Fruit fly (Drosophila melanogaster) whole organism, embryonic: ENCODE measurements around the gene Pop5.
A peak's percentile ranks its signal among the peaks of the same experiment; 100 is the strongest.

Source experiments
- ATbp ChIP-seq: fragments of 200-800 bp; sonication (Bioruptor generic); optimal IDR thresholded peaks from 2 replicates; lab custom pipeline; 2017; ENCODE audit warnings: missing biosample characterization, mild to moderate bottlenecking, missing genetic modification characterization, missing genetic modification reagents
- Aef1 ChIP-seq: fragments of 200-800 bp; sonication (Bioruptor generic); IDR thresholded peaks from 3 replicates; pipeline ENCODE4 v1.3.6; 2022; ENCODE audit warnings: missing biosample characterization, missing genetic modification characterization
- CG10366 ChIP-seq: fragments of 200-800 bp; sonication (Bioruptor generic); IDR thresholded peaks from 2 replicates; pipeline ENCODE4 v1.3.6; 2022; ENCODE audit warnings: missing biosample characterization, missing genetic modification characterization
- CG10462 ChIP-seq: fragments of 200-800 bp; sonication (Bioruptor generic); optimal IDR thresholded peaks from 2 replicates; lab custom pipeline; 2016; ENCODE audit warnings: missing biosample characterization, missing genetic modification characterization
- CG11085 ChIP-seq: fragments of 200-800 bp; sonication (Bioruptor generic); IDR thresholded peaks from 2 replicates; pipeline ENCODE4 v1.3.6; 2022; ENCODE audit warnings: missing biosample characterization, missing genetic modification characterization
- CG14050 ChIP-seq: fragments of 200-800 bp; sonication (Bioruptor generic); IDR thresholded peaks from 3 replicates; pipeline ENCODE4 v1.3.6; 2022; ENCODE audit warnings: missing biosample characterization, missing genetic modification characterization
- CG15601 ChIP-seq: fragments of 200-800 bp; sonication (Bioruptor generic); optimal IDR thresholded peaks from 3 replicates; lab custom pipeline; 2019; ENCODE audit warnings: missing biosample characterization, mild to moderate bottlenecking, missing genetic modification characterization, moderate library complexity
- CG17359 ChIP-seq: fragments of 200-800 bp; sonication (Bioruptor generic); optimal IDR thresholded peaks from 3 replicates; lab custom pipeline; 2018; ENCODE audit warnings: missing biosample characterization, mild to moderate bottlenecking, missing genetic modification characterization, moderate library complexity
- CG17361 ChIP-seq: fragments of 200-800 bp; sonication (Bioruptor generic); IDR thresholded peaks from 3 replicates; pipeline ENCODE4 v1.3.6; 2022; ENCODE audit warnings: missing biosample characterization, missing genetic modification characterization
- CG17829 ChIP-seq: fragments of 200-800 bp; optimal IDR thresholded peaks from 2 replicates; lab custom pipeline; 2019; ENCODE audit warnings: missing biosample characterization, mild to moderate bottlenecking, missing genetic modification characterization, moderate library complexity
- CG2120 ChIP-seq: fragments of 200-800 bp; sonication (Bioruptor generic); optimal IDR thresholded peaks from 3 replicates; lab custom pipeline; 2016; ENCODE audit warnings: missing biosample characterization, missing genetic modification characterization
- CG31365 ChIP-seq: fragments of 200-800 bp; sonication (Bioruptor generic); optimal IDR thresholded peaks from 2 replicates; lab custom pipeline; 2018; ENCODE audit warnings: missing biosample characterization, mild to moderate bottlenecking, missing genetic modification characterization
- CG4707 ChIP-seq: fragments of 200-800 bp; sonication (Bioruptor generic); optimal IDR thresholded peaks from 2 replicates; lab custom pipeline; 2018; ENCODE audit warnings: missing biosample characterization, mild to moderate bottlenecking, missing genetic modification characterization, moderate library complexity
- CG6175 ChIP-seq: fragments of 200-800 bp; sonication (Bioruptor generic); IDR thresholded peaks from 3 replicates; pipeline ENCODE4 v1.3.6; 2022; ENCODE audit warnings: missing biosample characterization, missing genetic modification characterization
- CG6683 ChIP-seq: fragments of 200-800 bp; sonication (Bioruptor generic); optimal IDR thresholded peaks from 2 replicates; lab custom pipeline; 2017; ENCODE audit warnings: missing biosample characterization, mild to moderate bottlenecking, missing genetic modification characterization, missing genetic modification reagents
- CG6765 ChIP-seq: fragments of 200-800 bp; sonication (Bioruptor generic); optimal IDR thresholded peaks from 3 replicates; lab custom pipeline; 2017; ENCODE audit warnings: missing biosample characterization, mild to moderate bottlenecking, missing genetic modification characterization
- CG6791 ChIP-seq: fragments of 200-800 bp; sonication (Bioruptor generic); IDR thresholded peaks from 3 replicates; pipeline ENCODE4 v1.3.6; 2022; ENCODE audit warnings: missing biosample characterization, missing genetic modification characterization; ENCODE audit not compliant: partially characterized antibody
- CG7271 ChIP-seq: fragments of 200-800 bp; sonication (Bioruptor generic); optimal IDR thresholded peaks from 2 replicates; lab custom pipeline; 2018; ENCODE audit warnings: missing biosample characterization, mild to moderate bottlenecking, missing genetic modification characterization, moderate library complexity
- CG7928 ChIP-seq: fragments of 200-800 bp; sonication (Bioruptor generic); optimal IDR thresholded peaks from 2 replicates; lab custom pipeline; 2017; ENCODE audit warnings: missing biosample characterization, mild to moderate bottlenecking, missing genetic modification characterization
- CG7963 ChIP-seq: fragments of 200-800 bp; sonication (Bioruptor generic); IDR thresholded peaks from 3 replicates; pipeline ENCODE4 v1.3.6; 2022; ENCODE audit warnings: missing biosample characterization, missing genetic modification characterization; ENCODE audit not compliant: partially characterized antibody
- CG8388 ChIP-seq: fragments of 200-800 bp; sonication (Bioruptor generic); optimal IDR thresholded peaks from 2 replicates; lab custom pipeline; 2019; ENCODE audit warnings: missing biosample characterization, mild to moderate bottlenecking, missing genetic modification characterization, moderate library complexity
- CG9437 ChIP-seq: fragments of 200-800 bp; sonication (Bioruptor generic); optimal IDR thresholded peaks from 2 replicates; lab custom pipeline; 2018; ENCODE audit warnings: missing biosample characterization, mild to moderate bottlenecking, missing genetic modification characterization
- CoRest ChIP-seq: fragments of 200-800 bp; sonication (Bioruptor generic); optimal IDR thresholded peaks from 3 replicates; lab custom pipeline; 2018; ENCODE audit warnings: missing biosample characterization, mild to moderate bottlenecking, missing genetic modification characterization, moderate library complexity
- Dad ChIP-seq: fragments of 200-800 bp; sonication (Bioruptor generic); optimal IDR thresholded peaks from 3 replicates; lab custom pipeline; 2016; ENCODE audit warnings: missing biosample characterization, missing genetic modification characterization
- Dek ChIP-seq: fragments of 200-800 bp; sonication (Bioruptor generic); optimal IDR thresholded peaks from 3 replicates; lab custom pipeline; 2019; ENCODE audit warnings: missing biosample characterization, mild to moderate bottlenecking, missing genetic modification characterization, moderate library complexity
- Elba2 ChIP-seq: fragments of 200-800 bp; sonication (Bioruptor generic); optimal IDR thresholded peaks from 3 replicates; lab custom pipeline; 2016; ENCODE audit warnings: missing biosample characterization, missing genetic modification characterization
- HLH4C ChIP-seq: fragments of 200-800 bp; sonication (Bioruptor generic); IDR thresholded peaks from 3 replicates; pipeline ENCODE4 v1.3.6; 2022; ENCODE audit warnings: missing biosample characterization, missing genetic modification characterization; ENCODE audit not compliant: partially characterized antibody
- Jarid2 ChIP-seq: fragments of 200-800 bp; sonication (Bioruptor generic); optimal IDR thresholded peaks from 3 replicates; lab custom pipeline; 2017; ENCODE audit warnings: mild to moderate bottlenecking, missing biosample characterization, missing genetic modification reagents, missing genetic modification characterization
- Lim3 ChIP-seq: fragments of 200-800 bp; sonication (Bioruptor generic); IDR thresholded peaks from 2 replicates; pipeline ENCODE4 v1.3.6; 2022; ENCODE audit warnings: missing biosample characterization, missing genetic modification characterization
- Mad ChIP-seq: fragments of 200-800 bp; sonication (Bioruptor generic); optimal IDR thresholded peaks from 2 replicates; lab custom pipeline; 2016; ENCODE audit warnings: missing biosample characterization, missing genetic modification characterization
- Mes4 ChIP-seq: fragments of 200-800 bp; sonication (Bioruptor generic); optimal IDR thresholded peaks from 2 replicates; lab custom pipeline; 2016; ENCODE audit warnings: missing biosample characterization, missing genetic modification characterization
- NK7.1 ChIP-seq: fragments of 200-800 bp; sonication (Bioruptor generic); optimal IDR thresholded peaks from 3 replicates; lab custom pipeline; 2016; ENCODE audit warnings: missing biosample characterization, missing genetic modification characterization
- NfI ChIP-seq: fragments of 200-800 bp; sonication (Bioruptor generic); optimal IDR thresholded peaks from 3 replicates; lab custom pipeline; 2018; ENCODE audit warnings: missing biosample characterization, mild to moderate bottlenecking, missing genetic modification characterization, moderate library complexity
- Scr ChIP-seq: fragments of 200-800 bp; sonication (Bioruptor generic); IDR thresholded peaks from 2 replicates; pipeline ENCODE4 v1.3.6; 2022; ENCODE audit warnings: missing biosample characterization, missing genetic modification characterization; ENCODE audit not compliant: partially characterized antibody
- chn ChIP-seq: fragments of 200-800 bp; sonication (Bioruptor generic); optimal IDR thresholded peaks from 2 replicates; lab custom pipeline; 2016; ENCODE audit warnings: missing biosample characterization, missing genetic modification characterization
- crp ChIP-seq, 2 experiments: fragments of 200-800 bp; sonication (Bioruptor generic); optimal IDR thresholded peaks; 2 replicates in 1 of 2; 3 replicates in 1 of 2; lab custom pipeline; 2017; ENCODE audit warnings: missing biosample characterization in 2 of 2, missing genetic modification characterization in 2 of 2, mild to moderate bottlenecking in 1 of 2, moderate library complexity in 1 of 2
- dimm ChIP-seq: fragments of 200-800 bp; sonication (Bioruptor generic); IDR thresholded peaks from 2 replicates; pipeline ENCODE4 v1.3.6; 2022; ENCODE audit warnings: missing biosample characterization, missing genetic modification characterization
- dmrt11E ChIP-seq: fragments of 200-800 bp; sonication (Bioruptor generic); optimal IDR thresholded peaks from 3 replicates; lab custom pipeline; 2018; ENCODE audit warnings: missing biosample characterization, mild to moderate bottlenecking, missing genetic modification characterization, moderate library complexity
- h ChIP-seq: fragments of >200 bp; optimal IDR thresholded peaks from 2 replicates; lab custom pipeline; 2017
- hkb ChIP-seq, 2 experiments: fragments of 200-800 bp in 1 of 2; fragments of >200 bp in 1 of 2; sonication (Bioruptor generic) in 1 of 2; IDR thresholded peaks in 1 of 2; optimal IDR thresholded peaks in 1 of 2; 2 replicates each; pipeline versions ENCODE4 v1.3.6 to Lab custom; 2017 to 2022; ENCODE audit warnings: missing biosample characterization in 1 of 2, missing genetic modification characterization in 1 of 2
- insv ChIP-seq, 2 experiments: fragments of 200-800 bp; sonication (Bioruptor generic); optimal IDR thresholded peaks; 3 replicates each; lab custom pipeline; 2016 to 2018; ENCODE audit warnings: missing biosample characterization in 2 of 2, missing genetic modification characterization in 2 of 2
- p53 ChIP-seq: fragments of 200-800 bp; sonication (Bioruptor generic); optimal IDR thresholded peaks from 2 replicates; lab custom pipeline; 2016; ENCODE audit warnings: missing biosample characterization, missing genetic modification characterization
- pan ChIP-seq, 4 experiments: fragments of >200 bp in 3 of 4; fragments of 200-800 bp in 1 of 4; sonication (Bioruptor generic) in 1 of 4; optimal IDR thresholded peaks in 3 of 4; IDR thresholded peaks in 1 of 4; 2 replicates each; pipeline versions ENCODE4 v1.3.6 to Lab custom; 2017 to 2022; ENCODE audit warnings: missing biosample characterization in 2 of 4, missing genetic modification characterization in 2 of 4, mixed read lengths in 1 of 4
- repo ChIP-seq: fragments of 200-800 bp; sonication (Bioruptor generic); optimal IDR thresholded peaks from 2 replicates; lab custom pipeline; 2016; ENCODE audit warnings: missing biosample characterization, missing genetic modification characterization
- sc ChIP-seq, 3 experiments: fragments of >200 bp in 2 of 3; fragments of 200-800 bp in 1 of 3; sonication (Bioruptor generic) in 1 of 3; optimal IDR thresholded peaks; 2 replicates in 2 of 3; 3 replicates in 1 of 3; lab custom pipeline; 2017; ENCODE audit warnings: mild to moderate bottlenecking in 1 of 3, missing biosample characterization in 1 of 3, missing genetic modification characterization in 1 of 3, missing genetic modification reagents in 1 of 3
- slbo ChIP-seq: fragments of 200-800 bp; sonication (Bioruptor generic); IDR thresholded peaks from 2 replicates; pipeline ENCODE4 v1.3.6; 2022; ENCODE audit warnings: missing biosample characterization, missing genetic modification characterization
- trh ChIP-seq: fragments of 200-800 bp; sonication (Bioruptor generic); optimal IDR thresholded peaks from 2 replicates; lab custom pipeline; 2016; ENCODE audit warnings: missing biosample characterization, missing genetic modification characterization
- z ChIP-seq: fragments of 200-800 bp; sonication (Bioruptor generic); IDR thresholded peaks from 3 replicates; pipeline ENCODE4 v1.3.6; 2022; ENCODE audit warnings: missing biosample characterization, missing genetic modification characterization

The Pop5 gene

dm6 chr3L:17004218-17004759 is 40.5 kb downstream of the Pop5 start (continued):
- TF ChIP-seq slbo (GFP tag; lab: Robert Waterston, UW), result peak; percentile 91
- peak; percentile 88 for TF ChIP-seq CG17361
- TF ChIP-seq CG2120, result peak; percentile 93
- TF ChIP-seq HLH4C, result no peak
- TF ChIP-seq Dek (tag; lab: Kevin White, UChicago), result peak; percentile 88
- TF ChIP-seq CG8388 (GFP tag; lab: Kevin White, UChicago), result peak; percentile 83
- peak; percentile 33 for TF ChIP-seq Elba2
- TF ChIP-seq repo (GFP tag; lab: Kevin White, UChicago), result peak; percentile 89
- TF ChIP-seq h, result no peak
- peak; percentile 64; the same call in 1 of the 3 replicates for TF ChIP-seq CG6175 (GFP tag; lab: Robert Waterston, UW)
- no peak for TF ChIP-seq Scr (GFP tag; lab: Robert Waterston, UW)
- TF ChIP-seq CG31365 (tag; lab: Kevin White, UChicago), result no peak
- peak in 1 of 2 experiments; percentile 22 for TF ChIP-seq crp (GFP tag; optimal IDR thresholded peaks at IDR 0.05; lab: Kevin White, UChicago)
- TF ChIP-seq Aef1, result peak; percentile 86
- TF ChIP-seq Dad (GFP tag; lab: Kevin White, UChicago), result peak; percentile 84
- TF ChIP-seq CG4707 (GFP tag; lab: Kevin White, UChicago), result peak; percentile 42
- TF ChIP-seq hkb (optimal IDR thresholded peaks at IDR 0.05; lab: Kevin White, UChicago), result no peak
- TF ChIP-seq hkb (GFP tag; IDR thresholded peaks at IDR 0.05; lab: Robert Waterston, UW), result peak; percentile 89
- TF ChIP-seq Jarid2 (GFP tag; lab: Kevin White, UChicago), result peak; percentile 67
- TF ChIP-seq CG10366 (GFP tag; lab: Robert Waterston, UW), result peak; percentile 83
- peak; percentile 61 for TF ChIP-seq CG11085 (GFP tag; lab: Robert Waterston, UW)
- TF ChIP-seq pan (optimal IDR thresholded peaks at IDR 0.05; lab: Kevin White, UChicago), result no peak
- peak in 1 of 2 experiments; percentile 89 for TF ChIP-seq pan (GFP tag; optimal IDR thresholded peaks at IDR 0.05 in 1 of 2, IDR thresholded peaks at IDR 0.05 in 1 of 2)
- TF ChIP-seq ATbp (GFP tag; lab: Kevin White, UChicago), result peak; percentile 70
- TF ChIP-seq CoRest (tag; lab: Kevin White, UChicago), result peak; percentile 94
- peak; percentile 85 for TF ChIP-seq CG17829 (tag; lab: Kevin White, UChicago)
- TF ChIP-seq chn (GFP tag; lab: Kevin White, UChicago), result peak; percentile 87
- peak; percentile 29 for TF ChIP-seq CG7928 (GFP tag; lab: Kevin White, UChicago)
- TF ChIP-seq CG14050, result peak; percentile 76
- TF ChIP-seq CG6791 (GFP tag; lab: Robert Waterston, UW), result no peak
- TF ChIP-seq CG9437, result peak; percentile 83
- peak; percentile 54 for TF ChIP-seq CG15601 (tag; lab: Kevin White, UChicago)
- peak; percentile 82 for TF ChIP-seq NK7.1
- peak; percentile 83 for TF ChIP-seq NfI (GFP tag; lab: Kevin White, UChicago)
- TF ChIP-seq CG10462, result peak; percentile 48
- TF ChIP-seq insv (GFP tag; optimal IDR thresholded peaks at IDR 0.05; lab: Kevin White, UChicago), result peak in 1 of 2 experiments; percentile 21
- TF ChIP-seq p53 (GFP tag; lab: Kevin White, UChicago), result peak; percentile 83
- TF ChIP-seq CG7963 (GFP tag; lab: Robert Waterston, UW), result no peak
- TF ChIP-seq CG6683 (GFP tag; lab: Kevin White, UChicago), result peak; percentile 64
- TF ChIP-seq CG17359 (tag; lab: Kevin White, UChicago), result peak; percentile 72
- no peak for TF ChIP-seq z
- peak; percentile 75 for TF ChIP-seq CG6765 (GFP tag; lab: Kevin White, UChicago)
- TF ChIP-seq Lim3 (GFP tag; lab: Robert Waterston, UW), result peak; percentile 65; the same call in 1 of the 2 replicates
- TF ChIP-seq dmrt11E (tag; lab: Kevin White, UChicago), result peak; percentile 63
- TF ChIP-seq dimm, result peak; percentile 73
- TF ChIP-seq trh (GFP tag; lab: Kevin White, UChicago), result peak; percentile 17
- peak; percentile 69 for TF ChIP-seq Mad
- no peak for TF ChIP-seq CG7271 (tag; lab: Kevin White, UChicago)
- TF ChIP-seq sc (optimal IDR thresholded peaks at IDR 0.05; lab: Kevin White, UChicago), result no peak
- peak; percentile 57 for TF ChIP-seq sc (GFP tag; optimal IDR thresholded peaks at IDR 0.05; lab: Kevin White, UChicago)
- peak; percentile 73 for TF ChIP-seq Mes4 (GFP tag; lab: Kevin White, UChicago)
